Worm (Caenorhabditis elegans) whole organism, early embryonic: ENCODE results near the gene T25E12.6.
A peak's percentile ranks its signal among the peaks of the same experiment; 100 is the strongest.

Source experiments
- B0310.2 ChIP-seq: sonication (generic microtip); optimal IDR thresholded peaks from 2 replicates; lab custom pipeline; 2016; ENCODE audit warnings: mild to moderate bottlenecking, missing genetic modification characterization, missing compliant biosample characterization
- F13C5.2 ChIP-seq: sonication (generic microtip); optimal IDR thresholded peaks from 2 replicates; lab custom pipeline; 2017; ENCODE audit warnings: mild to moderate bottlenecking, missing genetic modification characterization, inconsistent platforms, missing compliant biosample characterization
- aly-1 ChIP-seq: sonication (generic microtip); optimal IDR thresholded peaks from 2 replicates; lab custom pipeline; 2016; ENCODE audit warnings: missing genetic modification characterization, missing compliant biosample characterization
- ama-1 ChIP-seq: fragments of 150-350 bp; optimal IDR thresholded peaks from 2 replicates; lab custom pipeline; 2014
- ceh-13 ChIP-seq: fragments of 200-800 bp; sonication (Bioruptor generic); optimal IDR thresholded peaks from 2 replicates; lab custom pipeline; 2018; ENCODE audit warnings: mild to moderate bottlenecking, missing genetic modification characterization, missing compliant biosample characterization
- ceh-36 ChIP-seq: sonication (generic microtip); optimal IDR thresholded peaks from 2 replicates; lab custom pipeline; 2016; ENCODE audit warnings: missing genetic modification characterization, inconsistent platforms, missing compliant biosample characterization
- ets-7 ChIP-seq: sonication (generic microtip); optimal IDR thresholded peaks from 2 replicates; lab custom pipeline; 2016; ENCODE audit warnings: missing genotype, missing genetic modification characterization, missing compliant biosample characterization
- flt-1 ChIP-seq: fragments of 200-800 bp; sonication (Bioruptor generic); IDR thresholded peaks from 2 replicates; pipeline ENCODE4 v1.3.6; 2022; ENCODE audit warnings: missing genetic modification characterization, missing compliant biosample characterization
- hmbx-1 ChIP-seq: sonication (generic microtip); optimal IDR thresholded peaks from 2 replicates; lab custom pipeline; 2016; ENCODE audit warnings: mild to moderate bottlenecking, missing genetic modification characterization, missing compliant biosample characterization
- hmg-4 ChIP-seq: fragments of 200-800 bp; sonication (Bioruptor generic); optimal IDR thresholded peaks from 2 replicates; lab custom pipeline; 2018; ENCODE audit warnings: mild to moderate bottlenecking, missing genetic modification characterization, missing compliant biosample characterization
- hnd-1 ChIP-seq: sonication (generic microtip); optimal IDR thresholded peaks from 2 replicates; lab custom pipeline; 2016; ENCODE audit warnings: missing genetic modification characterization, missing compliant biosample characterization
- pes-1 ChIP-seq: fragments of 200-800 bp; sonication (Bioruptor generic); IDR thresholded peaks from 2 replicates; pipeline ENCODE4 v1.3.6; 2022; ENCODE audit warnings: missing genetic modification reagents, missing genetic modification characterization, missing compliant biosample characterization
- scrt-1 ChIP-seq: fragments of 200-800 bp; sonication (Bioruptor generic); IDR thresholded peaks from 2 replicates; pipeline ENCODE4 v1.3.6; 2022; ENCODE audit warnings: missing genetic modification characterization, missing compliant biosample characterization
- sea-1 ChIP-seq: fragments of 200-800 bp; sonication (Bioruptor generic); conservative IDR thresholded peaks from 2 replicates; pipeline ENCODE4 v1.3.6; 2022; ENCODE audit warnings: missing genetic modification characterization, missing compliant biosample characterization
- tbx-11 ChIP-seq: fragments of 200-800 bp; sonication (Bioruptor generic); IDR thresholded peaks from 2 replicates; pipeline ENCODE4 v1.3.6; 2022; ENCODE audit warnings: missing genetic modification characterization, missing compliant biosample characterization
- tbx-37 ChIP-seq: fragments of 200-800 bp; sonication (Bioruptor generic); conservative IDR thresholded peaks from 2 replicates; pipeline ENCODE4 v1.3.6; 2022; ENCODE audit warnings: missing genetic modification reagents, missing genetic modification characterization, missing compliant biosample characterization
- tra-4 ChIP-seq: sonication (generic microtip); optimal IDR thresholded peaks from 2 replicates; lab custom pipeline; 2017; ENCODE audit warnings: missing genetic modification characterization, missing compliant biosample characterization

Gene T25E12.6

ce11 chrV:16742123-16742522 is at the start of gene T25E12.6:
TSS of gene T25E12.6 (plus strand) at chrV:16742423.
- TF ChIP-seq tbx-11 (no peak), hnd-1 (no peak), hmg-4 (no peak)

DNA sequence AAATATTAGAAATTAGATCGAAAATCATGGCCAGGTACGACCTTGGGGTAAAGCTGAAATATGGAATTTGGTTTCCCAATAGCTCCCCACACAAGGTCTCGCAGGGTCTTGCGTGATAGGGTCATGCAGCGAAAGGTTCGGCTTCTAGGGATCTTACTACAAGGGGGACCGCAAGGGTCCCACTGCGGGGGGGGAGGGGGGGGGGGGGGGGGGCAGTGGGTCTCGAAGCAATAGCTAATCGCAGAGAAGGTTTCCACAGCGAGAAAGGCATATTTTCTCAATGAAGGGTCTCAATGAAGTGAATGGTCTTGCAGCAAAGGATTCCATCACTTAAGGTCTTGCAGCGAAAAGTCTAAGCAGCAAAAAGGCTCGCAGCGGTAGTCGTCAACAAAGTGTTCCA is 49.2 kb upstream of the T25E12.6 start:
- no peak for TF ChIP-seq ceh-13 (GFP tag; lab: Kevin White, UChicago)
- no peak for TF ChIP-seq B0310.2
- TF ChIP-seq hnd-1 = no peak
- no peak for TF ChIP-seq flt-1 (GFP tag; lab: Robert Waterston, UW)
- no peak for TF ChIP-seq tbx-37 (GFP tag; lab: Robert Waterston, UW)
- TF ChIP-seq pes-1 (GFP tag; lab: Robert Waterston, UW) = no peak
- TF ChIP-seq tra-4 (tag; lab: Kevin White, UChicago) = no peak
- TF ChIP-seq sea-1 = no peak
- no peak for TF ChIP-seq tbx-11
- TF ChIP-seq ama-1 (lab: Kevin White, UChicago) = no peak
- TF ChIP-seq aly-1 (tag; lab: Kevin White, UChicago) = no peak
- TF ChIP-seq hmg-4 = no peak
- no peak for TF ChIP-seq ets-7 (tag; lab: Kevin White, UChicago)
- TF ChIP-seq F13C5.2 (tag; lab: Kevin White, UChicago) = no peak

- TF ChIP-seq B0310.2 = no peak
- no peak for TF ChIP-seq sea-1
- TF ChIP-seq hnd-1 = no peak
- no peak for TF ChIP-seq hmg-4
- no peak for TF ChIP-seq ets-7 (tag; lab: Kevin White, UChicago)
- TF ChIP-seq ceh-13 (GFP tag; lab: Kevin White, UChicago) = no peak
- no peak for TF ChIP-seq scrt-1
- TF ChIP-seq ama-1 (lab: Kevin White, UChicago) = no peak
Measured at ce11 chrV:16693732-16694131, 48.5 kb upstream of the T25E12.6 start, which contains the start of gene srw-42. TSS of gene srw-42 (minus strand) at chrV:16693832.

DNA sequence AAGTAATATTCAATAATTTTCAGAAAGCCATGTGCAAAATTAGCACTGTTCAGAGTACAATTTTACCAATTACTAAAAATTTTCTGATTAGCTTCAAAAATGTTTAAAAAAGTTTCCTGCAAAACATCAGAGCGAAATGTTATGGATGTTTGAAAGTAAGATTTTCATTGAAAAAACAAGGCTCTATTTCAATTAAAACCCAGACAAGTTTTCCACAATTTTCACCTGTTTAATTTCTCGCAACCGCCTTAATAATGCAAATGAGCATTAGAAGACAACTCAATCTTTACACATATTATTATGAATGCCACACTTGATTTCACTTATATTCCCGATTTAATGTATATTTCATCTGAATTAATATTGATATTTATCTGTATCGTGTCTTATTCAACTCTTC is 47.7 kb upstream of the T25E12.6 start, which contains the start of gene srz-101:
Gene srz-101 (plus strand): TSS at position 301 of the 400 bp plus-strand sequence.
- no peak for TF ChIP-seq hmg-4
- TF ChIP-seq ceh-13 (GFP tag; lab: Kevin White, UChicago) = no peak
- TF ChIP-seq tbx-37 (GFP tag; lab: Robert Waterston, UW) = no peak
- no peak for TF ChIP-seq ama-1 (lab: Kevin White, UChicago)
- TF ChIP-seq aly-1 (tag; lab: Kevin White, UChicago) = no peak
- TF ChIP-seq ets-7 (tag; lab: Kevin White, UChicago) = no peak
- no peak for TF ChIP-seq tbx-11
- TF ChIP-seq hmbx-1 = no peak
- TF ChIP-seq sea-1 = no peak
- no peak for TF ChIP-seq hnd-1
- no peak for TF ChIP-seq scrt-1
- TF ChIP-seq tra-4 (tag; lab: Kevin White, UChicago) = no peak
- no peak for TF ChIP-seq ceh-36 (tag; lab: Kevin White, UChicago)

ce11 chrV:16695499-16695898 is 46.7 kb upstream of the T25E12.6 start:
- TF ChIP-seq ets-7 (tag; lab: Kevin White, UChicago) (no peak), flt-1 (GFP tag; lab: Robert Waterston, UW) (no peak), aly-1 (tag; lab: Kevin White, UChicago) (no peak), ama-1 (lab: Kevin White, UChicago) (no peak), ceh-13 (GFP tag; lab: Kevin White, UChicago) (no peak), F13C5.2 (tag; lab: Kevin White, UChicago) (no peak), sea-1 (no peak), hmbx-1 (no peak), tra-4 (tag; lab: Kevin White, UChicago) (no peak), hmg-4 (no peak), pes-1 (GFP tag; lab: Robert Waterston, UW) (no peak), ceh-36 (tag; lab: Kevin White, UChicago) (no peak), scrt-1 (no peak), B0310.2 (no peak), tbx-37 (GFP tag; lab: Robert Waterston, UW) (no peak), hnd-1 (no peak), tbx-11 (no peak)

DNA sequence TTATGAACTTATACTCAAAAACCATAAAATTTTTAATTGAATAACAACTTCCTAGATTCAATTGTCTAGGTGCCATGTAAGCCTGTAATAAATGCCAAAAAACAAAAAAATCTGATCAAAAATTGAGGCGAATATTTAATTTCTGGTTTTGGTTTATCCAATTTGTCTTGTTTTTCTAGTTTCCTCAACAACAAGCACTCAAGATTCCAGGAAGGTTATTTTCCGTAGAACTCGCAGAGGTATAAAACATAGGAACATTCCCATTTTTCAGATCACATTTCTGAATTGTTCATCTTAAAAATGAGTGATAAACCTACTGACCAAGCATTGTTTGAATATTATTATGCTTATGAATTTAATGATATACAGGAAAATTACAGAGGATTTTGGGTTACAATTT is 45.0 kb upstream of the T25E12.6 start, which contains the start of gene srw-41:
Gene srw-41 (plus strand): TSS at position 301 of the 400 bp plus-strand sequence.
- no peak for TF ChIP-seq tbx-37 (GFP tag; lab: Robert Waterston, UW)
- TF ChIP-seq hmg-4 = no peak
- no peak for TF ChIP-seq pes-1 (GFP tag; lab: Robert Waterston, UW)
- TF ChIP-seq F13C5.2 (tag; lab: Kevin White, UChicago) = no peak
- TF ChIP-seq ceh-36 (tag; lab: Kevin White, UChicago) = no peak
- no peak for TF ChIP-seq B0310.2
- TF ChIP-seq hmbx-1 = no peak
- no peak for TF ChIP-seq tbx-11

DNA sequence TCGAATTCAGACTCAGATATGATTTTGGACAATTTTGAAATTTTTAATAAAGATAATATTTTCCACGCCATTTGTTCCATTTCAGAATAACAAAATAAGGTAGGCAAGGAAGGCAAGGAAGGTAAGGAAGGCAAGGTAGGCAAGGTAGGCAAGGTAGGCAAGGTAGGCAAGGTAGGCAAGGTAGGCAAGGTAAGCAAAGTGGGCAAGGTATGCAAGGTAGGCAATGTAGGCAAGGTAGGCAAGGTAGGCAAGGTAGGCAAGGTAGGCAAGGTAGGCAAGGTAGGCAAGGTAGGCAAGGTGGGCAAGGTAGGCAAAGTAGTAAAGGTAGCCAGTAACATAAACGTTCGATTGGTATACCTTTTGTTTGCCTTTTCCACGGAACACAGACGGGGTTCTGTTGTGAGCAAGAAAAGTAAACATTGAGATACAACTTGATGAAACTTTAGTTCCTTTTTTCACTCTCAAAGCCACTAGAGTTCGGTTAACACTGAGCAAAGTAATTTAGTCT is 42.4 kb upstream of the T25E12.6 start, which contains the start of gene Y70C5C.1:
Gene Y70C5C.1 (plus strand): TSS at position 458 of the 508 bp plus-strand sequence.
- peak; percentile 71 for TF ChIP-seq hmbx-1
- TF ChIP-seq tbx-11 = peak; percentile 68
- TF ChIP-seq hnd-1 = peak; percentile 63
- no peak for TF ChIP-seq aly-1 (tag; lab: Kevin White, UChicago)
- TF ChIP-seq ceh-13 (GFP tag; lab: Kevin White, UChicago) = no peak
- peak; percentile 51 for TF ChIP-seq ceh-36 (tag; lab: Kevin White, UChicago)
- no peak for TF ChIP-seq hmg-4

ce11 chrV:16706549-16706948 is 35.7 kb upstream of the T25E12.6 start, which contains the start of gene clec-9:
TSS of gene clec-9 (minus strand) at chrV:16706649.
- no peak for TF ChIP-seq F13C5.2 (tag; lab: Kevin White, UChicago)
- no peak for TF ChIP-seq tra-4 (tag; lab: Kevin White, UChicago)
- no peak for TF ChIP-seq flt-1 (GFP tag; lab: Robert Waterston, UW)
- no peak for TF ChIP-seq ceh-13 (GFP tag; lab: Kevin White, UChicago)
- TF ChIP-seq tbx-37 (GFP tag; lab: Robert Waterston, UW) = no peak
- TF ChIP-seq ceh-36 (tag; lab: Kevin White, UChicago) = no peak
- TF ChIP-seq scrt-1 = no peak
- TF ChIP-seq sea-1 = no peak
- no peak for TF ChIP-seq B0310.2
- no peak for TF ChIP-seq hmg-4
- TF ChIP-seq aly-1 (tag; lab: Kevin White, UChicago) = no peak
- no peak for TF ChIP-seq hnd-1
